Worm (Caenorhabditis elegans): Measurements from ENCODE around the gene plx-1.

DNA sequence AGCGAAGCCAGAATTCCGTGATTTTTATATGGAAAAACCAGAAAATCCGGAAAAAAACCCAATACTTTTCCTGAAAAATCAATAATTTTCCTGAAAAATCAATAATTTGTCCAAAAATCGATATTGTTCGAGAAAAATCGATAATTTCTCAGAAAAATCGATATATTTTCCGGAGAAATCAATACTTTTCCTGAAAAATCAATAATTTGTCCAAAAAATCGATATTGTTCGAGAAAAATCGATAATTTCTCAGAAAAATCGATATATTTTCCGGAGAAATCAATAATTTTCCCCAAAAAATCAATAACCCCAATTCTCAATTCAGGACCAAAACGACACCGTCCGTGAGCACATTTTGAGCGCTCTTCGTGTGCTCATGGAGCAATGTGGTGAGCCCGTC is 41.1 kb downstream of the plx-1 start:
- TF ChIP-seq T22C8.4 (GFP tag; IDR thresholded peaks at IDR 0.05) (peak; percentile 98), ztf-23 (GFP tag; IDR thresholded peaks at IDR 0.05) (no peak), ztf-29 (GFP tag; IDR thresholded peaks at IDR 0.05) (no peak), tab-1 (GFP tag; IDR thresholded peaks at IDR 0.05) (no peak)
